Worm (Caenorhabditis elegans) whole organism, young adult: ENCODE data around the gene dmd-9.
A peak's percentile ranks its signal among the peaks of the same experiment; 100 is the strongest.

Experiments used
- C06A6.2 ChIP-seq: fragments of 200-800 bp; sonication (Bioruptor generic); conservative IDR thresholded peaks from 2 replicates; pipeline ENCODE4 v1.3.6; 2022; ENCODE audit warnings: missing genetic modification characterization, missing compliant biosample characterization
- D2030.7 ChIP-seq: fragments of 200-800 bp; sonication (Bioruptor generic); IDR thresholded peaks from 2 replicates; pipeline ENCODE4 v1.3.6; 2022; ENCODE audit warnings: missing genetic modification reagents, missing genetic modification characterization, missing compliant biosample characterization
- F10E7.11 ChIP-seq: sonication (generic microtip); optimal IDR thresholded peaks from 2 replicates; lab custom pipeline; 2017; ENCODE audit warnings: mild to moderate bottlenecking, missing genetic modification characterization, moderate library complexity, missing compliant biosample characterization
- F37B4.10 ChIP-seq: fragments of 200-800 bp; sonication (Bioruptor generic); IDR thresholded peaks from 2 replicates; pipeline ENCODE4 v1.3.6; 2022; ENCODE audit warnings: missing genetic modification characterization, missing compliant biosample characterization
- F55B11.4 ChIP-seq: sonication (generic microtip); optimal IDR thresholded peaks from 2 replicates; lab custom pipeline; 2016; ENCODE audit warnings: missing compliant biosample characterization, missing genetic modification characterization, borderline replicate concordance; ENCODE audit not compliant: insufficient read depth
- F57A8.1 ChIP-seq: fragments of 200-800 bp; sonication (Bioruptor generic); optimal IDR thresholded peaks from 2 replicates; lab custom pipeline; 2018; ENCODE audit warnings: mild to moderate bottlenecking, missing genetic modification characterization, moderate library complexity, missing compliant biosample characterization
- F57C9.4 ChIP-seq: sonication (generic microtip); optimal IDR thresholded peaks from 2 replicates; lab custom pipeline; 2017; ENCODE audit warnings: mild to moderate bottlenecking, missing genetic modification characterization, missing compliant biosample characterization
- K12H6.12 ChIP-seq: fragments of 200-800 bp; sonication (Bioruptor generic); optimal IDR thresholded peaks from 2 replicates; lab custom pipeline; 2018; ENCODE audit warnings: mild to moderate bottlenecking, missing genetic modification characterization, missing compliant biosample characterization
- ZK185.1 ChIP-seq: sonication (generic microtip); optimal IDR thresholded peaks from 2 replicates; lab custom pipeline; 2016; ENCODE audit warnings: mild to moderate bottlenecking, missing genetic modification characterization, missing compliant biosample characterization; ENCODE audit not compliant: poor library complexity, severe bottlenecking
- ama-1 ChIP-seq, 3 experiments: fragments of 150-350 bp in 1 of 3; sonication (generic microtip) in 2 of 3; optimal IDR thresholded peaks; 2 replicates each; lab custom pipeline; 2014 to 2018; ENCODE audit warnings: missing biosample characterization in 2 of 3, missing genetic modification characterization in 2 of 3, missing genetic modification reagents in 2 of 3
- aptf-2 ChIP-seq: fragments of 200-800 bp; sonication (Bioruptor generic); conservative IDR thresholded peaks from 2 replicates; pipeline ENCODE4 v1.3.6; 2022; ENCODE audit warnings: missing genetic modification reagents, missing genetic modification characterization, missing compliant biosample characterization
- attf-5 ChIP-seq: fragments of 200-800 bp; sonication (Bioruptor generic); optimal IDR thresholded peaks from 2 replicates; lab custom pipeline; 2018; ENCODE audit warnings: mild to moderate bottlenecking, missing genetic modification characterization, missing compliant biosample characterization
- cebp-1 ChIP-seq, 2 experiments: fragments of 200-800 bp in 1 of 2; sonication (Bioruptor generic) in 1 of 2; sonication (generic microtip) in 1 of 2; IDR thresholded peaks in 1 of 2; optimal IDR thresholded peaks in 1 of 2; 2 replicates each; pipeline versions ENCODE4 v1.3.6 to Lab custom; 2017 to 2022; ENCODE audit warnings: missing compliant biosample characterization in 2 of 2, missing genetic modification characterization in 2 of 2, mild to moderate bottlenecking in 1 of 2, missing genetic modification reagents in 1 of 2, moderate library complexity in 1 of 2
- ceh-27 ChIP-seq: fragments of 200-800 bp; sonication (Bioruptor generic); optimal IDR thresholded peaks from 2 replicates; lab custom pipeline; 2018; ENCODE audit warnings: mild to moderate bottlenecking, missing genetic modification characterization, moderate library complexity, missing compliant biosample characterization
- ceh-79 ChIP-seq: sonication (generic microtip); optimal IDR thresholded peaks from 2 replicates; lab custom pipeline; 2017; ENCODE audit warnings: mild to moderate bottlenecking, missing genetic modification characterization, missing compliant biosample characterization
- ceh-91 ChIP-seq: fragments of 200-800 bp; sonication (Bioruptor generic); IDR thresholded peaks from 2 replicates; pipeline ENCODE4 v1.3.6; 2022; ENCODE audit warnings: missing genetic modification reagents, missing genetic modification characterization, missing compliant biosample characterization
- dox-1 ChIP-seq: fragments of 200-800 bp; sonication (Bioruptor generic); IDR thresholded peaks from 2 replicates; pipeline ENCODE4 v1.3.6; 2022; ENCODE audit warnings: missing genetic modification reagents, missing genetic modification characterization, missing compliant biosample characterization
- dpl-1 ChIP-seq: fragments of 150-350 bp; optimal IDR thresholded peaks from 2 replicates; lab custom pipeline; 2014; ENCODE audit warnings: missing biosample characterization, missing genetic modification reagents, missing genetic modification characterization
- efl-1 ChIP-seq: fragments of 150-350 bp; optimal IDR thresholded peaks from 2 replicates; lab custom pipeline; 2014; ENCODE audit warnings: missing biosample characterization, missing genetic modification reagents, missing genetic modification characterization
- egl-44 ChIP-seq: fragments of 200-800 bp; sonication (Bioruptor generic); IDR thresholded peaks from 2 replicates; pipeline ENCODE4 v1.3.6; 2022; ENCODE audit warnings: missing genetic modification reagents, missing genetic modification characterization, missing compliant biosample characterization
- egrh-3 ChIP-seq: fragments of 200-800 bp; sonication (Bioruptor generic); IDR thresholded peaks from 2 replicates; pipeline ENCODE4 v1.3.6; 2022; ENCODE audit warnings: missing genetic modification reagents, missing genetic modification characterization, missing compliant biosample characterization
- fkh-3 ChIP-seq: sonication (generic microtip); optimal IDR thresholded peaks from 2 replicates; lab custom pipeline; 2016; ENCODE audit warnings: mild to moderate bottlenecking, missing genetic modification characterization, missing compliant biosample characterization
- gei-17 ChIP-seq: fragments of 200-800 bp; sonication (Bioruptor generic); optimal IDR thresholded peaks from 2 replicates; lab custom pipeline; 2018; ENCODE audit warnings: mild to moderate bottlenecking, missing genetic modification characterization, missing compliant biosample characterization
- hlh-26 ChIP-seq: fragments of 200-800 bp; sonication (Bioruptor generic); conservative IDR thresholded peaks from 2 replicates; pipeline ENCODE4 v1.3.6; 2022; ENCODE audit warnings: missing genetic modification reagents, missing genetic modification characterization, missing compliant biosample characterization
- hrde-1 ChIP-seq: sonication (generic microtip); optimal IDR thresholded peaks from 2 replicates; lab custom pipeline; 2016; ENCODE audit warnings: missing genetic modification characterization, mild to moderate bottlenecking, missing compliant biosample characterization, moderate library complexity, missing genotype, missing genetic modification reagents, borderline replicate concordance
- lin-35 ChIP-seq, 3 experiments: fragments of 150-350 bp in 2 of 3; sonication (generic microtip) in 1 of 3; optimal IDR thresholded peaks; 2 replicates each; lab custom pipeline; 2014 to 2018; ENCODE audit warnings: missing biosample characterization in 3 of 3, missing genetic modification characterization in 3 of 3, missing genetic modification reagents in 3 of 3
- lsy-27 ChIP-seq: sonication (generic microtip); optimal IDR thresholded peaks from 2 replicates; lab custom pipeline; 2017; ENCODE audit warnings: missing genetic modification characterization, mild to moderate bottlenecking, missing compliant biosample characterization, antibody characterized with exemption, missing genotype, borderline replicate concordance; ENCODE audit not compliant: insufficient read depth
- madf-10 ChIP-seq: sonication (generic microtip); optimal IDR thresholded peaks from 2 replicates; lab custom pipeline; 2016; ENCODE audit warnings: mild to moderate bottlenecking, missing genetic modification characterization, missing compliant biosample characterization
- madf-3 ChIP-seq: fragments of 200-800 bp; sonication (Bioruptor generic); IDR thresholded peaks from 2 replicates; pipeline ENCODE4 v1.3.6; 2022; ENCODE audit warnings: missing genetic modification reagents, missing genetic modification characterization, missing compliant biosample characterization
- mxl-1 ChIP-seq: sonication (generic microtip); optimal IDR thresholded peaks from 2 replicates; lab custom pipeline; 2016; ENCODE audit warnings: missing genetic modification characterization, missing compliant biosample characterization
- nfya-2 ChIP-seq: fragments of 200-800 bp; sonication (Bioruptor generic); IDR thresholded peaks from 2 replicates; pipeline ENCODE4 v1.3.6; 2022; ENCODE audit warnings: missing genetic modification reagents, missing genetic modification characterization, missing compliant biosample characterization
- rcor-1 ChIP-seq: fragments of 200-800 bp; sonication (Bioruptor generic); IDR thresholded peaks from 2 replicates; pipeline ENCODE4 v1.3.6; 2022; ENCODE audit warnings: missing genetic modification reagents, missing genetic modification characterization, missing compliant biosample characterization
- sea-2 ChIP-seq: fragments of 200-800 bp; sonication (Bioruptor generic); IDR thresholded peaks from 2 replicates; pipeline ENCODE4 v1.3.6; 2022; ENCODE audit warnings: missing genetic modification characterization, missing compliant biosample characterization
- snpc-4 ChIP-seq, 5 experiments: fragments of 150-350 bp in 1 of 5; sonication (generic microtip) in 4 of 5; optimal IDR thresholded peaks; 2 replicates each; lab custom pipeline; 2014 to 2018; ENCODE audit warnings: missing genetic modification characterization in 5 of 5, missing biosample characterization in 3 of 5, antibody characterized with exemption in 2 of 5, mild to moderate bottlenecking in 2 of 5, missing compliant biosample characterization in 2 of 5, missing genotype in 2 of 5, moderate library complexity in 2 of 5, missing genetic modification reagents in 1 of 5
- somi-1 ChIP-seq: fragments of 200-800 bp; sonication (Bioruptor generic); optimal IDR thresholded peaks from 2 replicates; lab custom pipeline; 2018; ENCODE audit warnings: mild to moderate bottlenecking, missing genetic modification characterization, missing compliant biosample characterization
- tbp1 ChIP-seq: fragments of 200-800 bp; sonication (Bioruptor generic); optimal IDR thresholded peaks from 2 replicates; lab custom pipeline; 2018; ENCODE audit warnings: mild to moderate bottlenecking, missing genetic modification characterization, missing compliant biosample characterization
- tbx-9 ChIP-seq: sonication (generic microtip); optimal IDR thresholded peaks from 2 replicates; lab custom pipeline; 2016; ENCODE audit warnings: borderline replicate concordance, missing genetic modification characterization, inconsistent platforms, missing compliant biosample characterization
- unc-130 ChIP-seq: sonication (generic microtip); optimal IDR thresholded peaks from 2 replicates; lab custom pipeline; 2016; ENCODE audit warnings: missing genetic modification reagents, missing genetic modification characterization, missing compliant biosample characterization
- unc-62 ChIP-seq: fragments of 150-350 bp; optimal IDR thresholded peaks from 2 replicates; lab custom pipeline; 2014; ENCODE audit warnings: missing biosample characterization, missing genetic modification reagents, missing genetic modification characterization
- xnd-1 ChIP-seq: sonication (generic microtip); optimal IDR thresholded peaks from 2 replicates; lab custom pipeline; 2016; ENCODE audit warnings: missing genotype, missing genetic modification reagents, missing genetic modification characterization, missing compliant biosample characterization
- zfh-2 ChIP-seq: fragments of 200-800 bp; sonication (Bioruptor generic); conservative IDR thresholded peaks from 2 replicates; pipeline ENCODE4 v1.3.6; 2022; ENCODE audit warnings: missing genetic modification reagents, missing genetic modification characterization, missing compliant biosample characterization
- ztf-18 ChIP-seq: sonication (generic microtip); optimal IDR thresholded peaks from 2 replicates; lab custom pipeline; 2016; ENCODE audit warnings: missing genotype, mild to moderate bottlenecking, missing genetic modification characterization, missing compliant biosample characterization
- ztf-22 ChIP-seq: fragments of 200-800 bp; sonication (Bioruptor generic); optimal IDR thresholded peaks from 2 replicates; lab custom pipeline; 2018; ENCODE audit warnings: mild to moderate bottlenecking, missing genetic modification characterization, moderate library complexity, missing compliant biosample characterization
- ztf-25 ChIP-seq: fragments of 200-800 bp; sonication (Bioruptor generic); IDR thresholded peaks from 2 replicates; pipeline ENCODE4 v1.3.6; 2022; ENCODE audit warnings: missing genetic modification reagents, missing genetic modification characterization, missing compliant biosample characterization
- ztf-28 ChIP-seq: fragments of 200-800 bp; sonication (Bioruptor generic); IDR thresholded peaks from 2 replicates; pipeline ENCODE4 v1.3.6; 2022; ENCODE audit warnings: missing genetic modification reagents, missing genetic modification characterization, missing compliant biosample characterization
- ztf-6 ChIP-seq: fragments of 200-800 bp; sonication (Bioruptor generic); IDR thresholded peaks from 2 replicates; pipeline ENCODE4 v1.3.6; 2022; ENCODE audit warnings: missing genetic modification reagents, missing genetic modification characterization, missing compliant biosample characterization

The dmd-9 gene

ce11 chrIV:3232694-3233372 is 21.5 kb downstream of the dmd-9 start (continued):
- TF ChIP-seq F37B4.10 (GFP tag; lab: Robert Waterston, UW) (0 out of 2 replicates have a peak, but pooled peaks have one; percentile 50), dpl-1 (GFP tag; lab: Kevin White, UChicago) (no peak), ztf-18 (tag; lab: Kevin White, UChicago) (no peak), ama-1 (optimal IDR thresholded peaks at IDR 0.05; lab: Kevin White, UChicago) (peak; percentile 70), ama-1 (GFP tag; optimal IDR thresholded peaks at IDR 0.05; lab: Kevin White, UChicago) (no peak), ztf-25 (GFP tag; lab: Robert Waterston, UW) (no peak), fkh-3 (tag; lab: Kevin White, UChicago) (no peak), attf-5 (GFP tag; lab: Kevin White, UChicago) (peak; percentile 53), egrh-3 (GFP tag; lab: Robert Waterston, UW) (peak; percentile 86), lsy-27 (tag; lab: Kevin White, UChicago) (no peak), sea-2 (GFP tag; lab: Robert Waterston, UW) (no peak), lin-35 (GFP tag; optimal IDR thresholded peaks at IDR 0.05; lab: Kevin White, UChicago) (no peak), unc-130 (GFP tag; lab: Kevin White, UChicago) (no peak), xnd-1 (tag; lab: Kevin White, UChicago) (no peak), ceh-27 (GFP tag; lab: Kevin White, UChicago) (no peak), efl-1 (GFP tag; lab: Kevin White, UChicago) (no peak), F10E7.11 (tag; lab: Kevin White, UChicago) (no peak), ztf-6 (GFP tag; lab: Robert Waterston, UW) (no peak), egl-44 (GFP tag; lab: Robert Waterston, UW) (no peak), ztf-22 (GFP tag; lab: Kevin White, UChicago) (no peak), aptf-2 (no peak), ceh-79 (tag; lab: Kevin White, UChicago) (no peak), D2030.7 (GFP tag; lab: Robert Waterston, UW) (no peak), gei-17 (GFP tag; lab: Kevin White, UChicago) (peak; percentile 43), cebp-1 (GFP tag; IDR thresholded peaks at IDR 0.05; lab: Robert Waterston, UW) (no peak), cebp-1 (tag; optimal IDR thresholded peaks at IDR 0.05; lab: Kevin White, UChicago) (peak; percentile 34), ceh-91 (GFP tag; lab: Robert Waterston, UW) (no peak), snpc-4 (GFP tag; optimal IDR thresholded peaks at IDR 0.05; lab: Kevin White, UChicago) (no peak), snpc-4 (tag; optimal IDR thresholded peaks at IDR 0.05; lab: Kevin White, UChicago) (peak in 1 of 4 experiments; percentile 32), unc-62 (GFP tag; lab: Kevin White, UChicago) (no peak), hlh-26 (GFP tag; lab: Robert Waterston, UW) (no peak), tbx-9 (tag; lab: Kevin White, UChicago) (no peak), F57C9.4 (tag; lab: Kevin White, UChicago) (peak; percentile 2), zfh-2 (GFP tag; lab: Robert Waterston, UW) (peak; percentile 97), C06A6.2 (GFP tag; lab: Robert Waterston, UW) (no peak), dox-1 (peak; percentile 67), madf-10 (tag; lab: Kevin White, UChicago) (peak; percentile 19), nfya-2 (no peak), K12H6.12 (tag; lab: Kevin White, UChicago) (no peak), hrde-1 (no peak), ZK185.1 (tag; lab: Kevin White, UChicago) (peak; percentile 62), tbp1 (GFP tag; lab: Kevin White, UChicago) (peak; percentile 51), F57A8.1 (GFP tag; lab: Kevin White, UChicago) (no peak), F55B11.4 (tag; lab: Kevin White, UChicago) (no peak), somi-1 (no peak), madf-3 (GFP tag; lab: Robert Waterston, UW) (no peak), ztf-28 (GFP tag; lab: Robert Waterston, UW) (no peak), mxl-1 (no peak), rcor-1 (GFP tag; lab: Robert Waterston, UW) (no peak)
